Worm (Caenorhabditis elegans): ENCODE data around the gene F28A10.7.

F28A10.7 gene

ce11 chrII:796916-797315 lies 48.6 kb downstream of the F28A10.7 start:
- no peak for TF ChIP-seq snpc-4 (tag; optimal IDR thresholded peaks at IDR 0.05)
- TF ChIP-seq mab-5 (tag; optimal IDR thresholded peaks at IDR 0.05), result no peak
- TF ChIP-seq unc-55 (GFP tag; optimal IDR thresholded peaks at IDR 0.05), result no peak
- no peak for TF ChIP-seq dmd-4 (tag; optimal IDR thresholded peaks at IDR 0.05)
- no peak for TF ChIP-seq ceh-82 (tag; optimal IDR thresholded peaks at IDR 0.05)
- TF ChIP-seq ama-1 (optimal IDR thresholded peaks at IDR 0.05), result no peak
- no peak for TF ChIP-seq sem-4 (tag; optimal IDR thresholded peaks at IDR 0.05)
- TF ChIP-seq unc-62 (GFP tag; optimal IDR thresholded peaks at IDR 0.05), result no peak
- TF ChIP-seq crh-2 (tag; optimal IDR thresholded peaks at IDR 0.05), result no peak
